Fruit fly (Drosophila melanogaster) whole organism, adult: ENCODE data around the gene CG34453.

ENCODE experiments used
- CG11617 ChIP-seq: fragments of 200-800 bp; sonication (Bioruptor generic); optimal IDR thresholded peaks from 2 replicates; lab custom pipeline; 2017; ENCODE audit warnings: mild to moderate bottlenecking, missing biosample characterization, missing genetic modification reagents, missing genetic modification characterization
- CG14711 ChIP-seq: fragments of 200-800 bp; sonication (Bioruptor generic); optimal IDR thresholded peaks from 2 replicates; lab custom pipeline; 2018; ENCODE audit warnings: missing biosample characterization, mild to moderate bottlenecking, missing genetic modification characterization, moderate library complexity
- CG7045 ChIP-seq: fragments of 200-800 bp; sonication (Bioruptor generic); optimal IDR thresholded peaks from 2 replicates; lab custom pipeline; 2017; ENCODE audit warnings: missing biosample characterization, mild to moderate bottlenecking, missing genetic modification characterization
- CG7101 ChIP-seq: fragments of 200-800 bp; sonication (Bioruptor generic); optimal IDR thresholded peaks from 2 replicates; lab custom pipeline; 2018; ENCODE audit warnings: missing biosample characterization, mild to moderate bottlenecking, missing genetic modification characterization, moderate library complexity
- Mnt ChIP-seq: fragments of 200-800 bp; sonication (Bioruptor generic); optimal IDR thresholded peaks from 2 replicates; lab custom pipeline; 2016; ENCODE audit warnings: missing biosample characterization, mild to moderate bottlenecking, missing genetic modification characterization
- cic ChIP-seq: fragments of 200-800 bp; sonication (Bioruptor generic); optimal IDR thresholded peaks from 2 replicates; lab custom pipeline; 2017; ENCODE audit warnings: missing biosample characterization, mild to moderate bottlenecking, missing genetic modification characterization, moderate library complexity
- ovo ChIP-seq: fragments of 200-800 bp; sonication (Bioruptor generic); optimal IDR thresholded peaks from 2 replicates; lab custom pipeline; 2016; ENCODE audit warnings: missing biosample characterization, missing genetic modification characterization
- pad ChIP-seq: fragments of 200-800 bp; sonication (Bioruptor generic); optimal IDR thresholded peaks from 3 replicates; lab custom pipeline; 2017; ENCODE audit warnings: missing biosample characterization, missing genetic modification characterization, mild to moderate bottlenecking, moderate library complexity, missing genetic modification reagents
- tj ChIP-seq: fragments of 200-800 bp; sonication (Bioruptor generic); optimal IDR thresholded peaks from 3 replicates; lab custom pipeline; 2017; ENCODE audit warnings: missing biosample characterization, mild to moderate bottlenecking, missing genetic modification characterization, moderate library complexity

DNA sequence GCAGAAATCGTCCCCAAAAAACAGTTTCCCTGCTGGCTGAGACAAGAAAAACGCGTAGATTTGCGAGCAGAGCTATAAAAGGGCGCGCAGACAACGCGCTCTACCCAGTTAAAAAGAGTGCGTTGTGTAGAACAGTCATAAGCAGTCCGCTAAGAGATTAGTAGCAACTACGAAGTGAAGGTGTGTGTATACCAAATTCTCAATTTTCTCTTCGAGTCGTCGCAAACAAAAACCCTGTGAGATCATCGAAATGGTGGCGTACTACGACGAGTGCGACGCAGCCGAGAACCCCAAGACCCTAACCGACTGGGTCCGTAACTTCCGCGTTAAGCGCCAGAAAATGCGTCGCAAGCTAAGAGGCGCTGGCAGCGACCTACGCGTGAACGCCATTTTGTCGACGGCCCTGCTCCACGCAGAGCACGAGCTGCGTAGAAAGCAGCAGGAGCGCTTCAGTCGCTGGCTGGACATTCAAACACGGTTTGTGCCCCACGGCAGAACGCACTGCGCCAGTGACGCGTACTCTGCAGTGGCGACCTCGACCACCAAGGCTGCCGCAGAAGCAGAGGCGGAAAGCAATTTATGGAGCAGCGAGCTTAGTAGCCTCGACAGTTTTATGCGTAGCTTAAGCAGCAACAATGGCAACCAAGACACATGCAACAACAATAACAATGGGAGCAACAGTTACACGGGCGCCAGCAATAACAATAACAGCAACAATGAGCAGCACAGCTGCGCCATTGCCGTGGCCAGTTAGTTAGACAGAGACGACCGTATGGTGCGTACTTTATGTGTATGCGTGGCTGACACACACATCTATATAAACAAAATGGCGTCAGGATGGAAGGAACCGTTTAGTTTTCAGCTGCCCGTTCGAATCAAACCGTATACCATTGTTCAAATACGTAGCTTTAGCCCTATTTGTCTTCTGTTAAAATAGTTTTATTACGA is 8.9 kb downstream of the CG34453 start:
- TF ChIP-seq Mnt (GFP tag; lab: Kevin White, UChicago) (peak; percentile 44), CG7045 (peak; percentile 6), tj (GFP tag; lab: Kevin White, UChicago) (peak; percentile 16), ovo (peak; percentile 95), pad (GFP tag; lab: Kevin White, UChicago) (no peak), CG7101 (tag; lab: Kevin White, UChicago) (no peak), CG14711 (no peak), CG11617 (GFP tag; lab: Kevin White, UChicago) (peak; percentile 25), cic (peak; percentile 21)
